Worm (Caenorhabditis elegans): ENCODE results near the gene F07F6.1.

F07F6.1 gene

ce11 chrII:5389831-5390323 is 47.8 kb upstream of the F07F6.1 start, which contains the start of gene ndx-6 (continued):
- TF ChIP-seq snpc-4 (tag; optimal IDR thresholded peaks at IDR 0.05) (no peak), zip-2 (tag; optimal IDR thresholded peaks at IDR 0.05) (no peak), set-16 (GFP tag; IDR thresholded peaks at IDR 0.05) (no peak), lin-13 (GFP tag; optimal IDR thresholded peaks at IDR 0.05) (peak; percentile 64), F44E2.7 (GFP tag; IDR thresholded peaks at IDR 0.05) (no peak), daf-19 (GFP tag; conservative IDR thresholded peaks at IDR 0.05) (peak; percentile 53; the same call in 1 of the 2 replicates), lim-7 (GFP tag; IDR thresholded peaks at IDR 0.05) (no peak), ZK337.2 (GFP tag; IDR thresholded peaks at IDR 0.05) (no peak), nhr-10 (tag; optimal IDR thresholded peaks at IDR 0.05) (no peak), T26A8.4 (GFP tag; IDR thresholded peaks at IDR 0.05) (peak; percentile 74), ces-1 (GFP tag; optimal IDR thresholded peaks at IDR 0.05) (no peak), lin-1 (GFP tag; IDR thresholded peaks at IDR 0.05) (no peak), tra-1 (GFP tag; IDR thresholded peaks at IDR 0.05) (no peak), dmd-6 (GFP tag; IDR thresholded peaks at IDR 0.05) (peak; percentile 61), zfp-3 (GFP tag; conservative IDR thresholded peaks at IDR 0.05) (peak; percentile 60; the same call in 1 of the 2 replicates), hlh-11 (tag; optimal IDR thresholded peaks at IDR 0.05) (peak; percentile 72), daf-16 (GFP tag; optimal IDR thresholded peaks at IDR 0.05) (no peak), daf-16 (tag; optimal IDR thresholded peaks at IDR 0.05) (peak; percentile 47), F37D6.2 (tag; optimal IDR thresholded peaks at IDR 0.05) (peak; percentile 31), ceh-44 (GFP tag; IDR thresholded peaks at IDR 0.05) (no peak), nhr-111 (GFP tag; optimal IDR thresholded peaks at IDR 0.05) (no peak), fos-1 (tag; optimal IDR thresholded peaks at IDR 0.05) (no peak), ceh-28 (tag; optimal IDR thresholded peaks at IDR 0.05) (no peak), dmd-8 (GFP tag; IDR thresholded peaks at IDR 0.05) (no peak), F10B5.3 (tag; optimal IDR thresholded peaks at IDR 0.05) (no peak), mes-2 (tag; optimal IDR thresholded peaks at IDR 0.05; ENCODE audit: poor library complexity, severe bottlenecking) (peak; percentile 91), Y105C5A.15 (GFP tag; IDR thresholded peaks at IDR 0.05) (no peak), nhr-11 (tag; optimal IDR thresholded peaks at IDR 0.05) (peak; percentile 71), Y5F2A.4 (GFP tag; optimal IDR thresholded peaks at IDR 0.05) (no peak), ceh-20 (GFP tag; IDR thresholded peaks at IDR 0.05) (peak; percentile 58; the same call in 1 of the 2 replicates), F26F4.8 (GFP tag; conservative IDR thresholded peaks at IDR 0.05) (no peak), dmd-9 (GFP tag; IDR thresholded peaks at IDR 0.05) (0 out of 2 replicates have a peak, but pooled peaks have one; percentile 42), pha-4 (GFP tag; IDR thresholded peaks at IDR 0.05) (no peak; the same call in 1 of the 2 replicates), pha-4 (tag; optimal IDR thresholded peaks at IDR 0.05) (peak; percentile 64), ztf-11 (tag; optimal IDR thresholded peaks at IDR 0.05) (no peak), spr-1 (tag; optimal IDR thresholded peaks at IDR 0.05) (peak; percentile 66), ceh-82 (tag; optimal IDR thresholded peaks at IDR 0.05) (no peak), ztf-7 (tag; optimal IDR thresholded peaks at IDR 0.05) (peak; percentile 43), D1046.2 (GFP tag; IDR thresholded peaks at IDR 0.05) (no peak), egl-43 (GFP tag; IDR thresholded peaks at IDR 0.05) (peak; percentile 24; the same call in 1 of the 2 replicates), lsy-2 (tag; optimal IDR thresholded peaks at IDR 0.05) (peak; percentile 73 to 94), ctbp-1 (GFP tag; IDR thresholded peaks at IDR 0.05) (0 out of 2 replicates have a peak, but pooled peaks have one; percentile 23), nhr-77 (tag; optimal IDR thresholded peaks at IDR 0.05) (peak; percentile 88), ama-1 (optimal IDR thresholded peaks at IDR 0.05) (peak; percentile 55), spr-3 (GFP tag; optimal IDR thresholded peaks at IDR 0.05) (peak; percentile 18), unc-62 (GFP tag; optimal IDR thresholded peaks at IDR 0.05 in 1 of 2) (peak in 1 of 2 experiments; percentile 89), unc-62 (tag; optimal IDR thresholded peaks at IDR 0.05) (no peak), pqm-1 (tag; optimal IDR thresholded peaks at IDR 0.05) (no peak), mxl-2 (GFP tag; conservative IDR thresholded peaks at IDR 0.05) (no peak), lin-39 (tag; optimal IDR thresholded peaks at IDR 0.05) (no peak), saeg-2 (GFP tag; IDR thresholded peaks at IDR 0.05) (no peak), mdt-29 (GFP tag; IDR thresholded peaks at IDR 0.05) (no peak), rbr-2 (tag; optimal IDR thresholded peaks at IDR 0.05) (peak; percentile 75)
